Worm (Caenorhabditis elegans) whole organism, early embryonic: ENCODE data around the gene Y40B10A.9.

ENCODE experiments used
- F13C5.2 ChIP-seq: sonication (generic microtip); optimal IDR thresholded peaks from 2 replicates; lab custom pipeline; 2017; ENCODE audit warnings: mild to moderate bottlenecking, missing genetic modification characterization, inconsistent platforms, missing compliant biosample characterization
- ama-1 ChIP-seq: fragments of 150-350 bp; optimal IDR thresholded peaks from 2 replicates; lab custom pipeline; 2014

DNA sequence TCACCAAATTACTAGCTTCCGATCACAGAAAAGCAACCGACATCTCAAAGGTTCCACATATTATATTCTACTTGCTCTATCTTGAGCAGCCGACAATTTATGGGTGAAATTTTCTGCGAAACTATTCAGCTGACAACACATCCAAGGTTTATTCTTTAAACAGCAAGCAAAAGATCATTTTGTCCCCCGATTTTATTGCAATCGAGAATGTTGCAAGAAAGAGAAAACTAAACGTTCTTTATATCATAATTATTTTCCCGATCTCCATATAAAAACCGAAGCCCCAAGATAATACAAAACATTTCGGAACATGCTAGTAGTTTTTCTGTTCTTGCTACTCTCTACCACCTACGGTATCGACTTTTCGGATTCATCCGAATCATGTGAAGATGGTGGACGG lies 23.1 kb upstream of the Y40B10A.9 start, which contains the start of gene clec-207:
- TF ChIP-seq ama-1 (lab: Kevin White, UChicago): no peak
- TF ChIP-seq F13C5.2 (tag; lab: Kevin White, UChicago): no peak
